Worm (Caenorhabditis elegans) whole organism, L4/young adult: ENCODE data around the gene aars-1.

Source experiments
- dao-5 ChIP-seq: sonication (generic microtip); optimal IDR thresholded peaks from 2 replicates; lab custom pipeline; 2016; ENCODE audit warnings: missing genotype, missing genetic modification characterization, moderate library complexity, missing compliant biosample characterization
- him-1 ChIP-seq: sonication (generic microtip); optimal IDR thresholded peaks from 2 replicates; lab custom pipeline; 2016; ENCODE audit warnings: missing genotype, missing genetic modification reagents, missing genetic modification characterization, missing compliant biosample characterization

DNA sequence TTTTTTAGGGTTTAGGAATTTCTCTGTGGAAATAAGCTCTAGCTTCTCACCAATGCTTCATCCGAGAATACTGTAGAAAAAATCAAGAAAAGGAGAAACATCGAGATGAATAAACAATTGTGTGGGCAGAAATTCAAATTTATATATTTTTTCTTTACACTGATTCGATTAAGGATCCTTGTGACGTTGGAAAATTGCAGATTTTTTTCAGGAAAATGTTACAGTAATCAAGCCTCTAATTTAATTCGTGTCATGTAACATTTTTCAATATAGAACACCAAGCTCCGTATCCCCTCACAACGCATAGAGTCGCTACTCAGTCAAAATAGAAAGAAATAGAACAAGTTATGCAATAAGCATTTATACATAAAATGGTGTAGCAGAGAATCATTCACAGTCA lies 12.1 kb upstream of the aars-1 start, which contains the start of gene W02B12.16:
- TF ChIP-seq him-1 (tag; lab: Kevin White, UChicago) (no peak), dao-5 (tag; lab: Kevin White, UChicago) (no peak)
